Fruit fly (Drosophila melanogaster) S2 (cell line): Measurements from ENCODE around the gene CG13306.

Source experiments
- CG8478 ChIP-seq: fragments of >200 bp; optimal IDR thresholded peaks from 2 replicates; lab custom pipeline; 2018
- CTCF ChIP-seq, 2 experiments: fragments of >200 bp; optimal IDR thresholded peaks; 2 replicates each; lab custom pipeline; 2018

DNA sequence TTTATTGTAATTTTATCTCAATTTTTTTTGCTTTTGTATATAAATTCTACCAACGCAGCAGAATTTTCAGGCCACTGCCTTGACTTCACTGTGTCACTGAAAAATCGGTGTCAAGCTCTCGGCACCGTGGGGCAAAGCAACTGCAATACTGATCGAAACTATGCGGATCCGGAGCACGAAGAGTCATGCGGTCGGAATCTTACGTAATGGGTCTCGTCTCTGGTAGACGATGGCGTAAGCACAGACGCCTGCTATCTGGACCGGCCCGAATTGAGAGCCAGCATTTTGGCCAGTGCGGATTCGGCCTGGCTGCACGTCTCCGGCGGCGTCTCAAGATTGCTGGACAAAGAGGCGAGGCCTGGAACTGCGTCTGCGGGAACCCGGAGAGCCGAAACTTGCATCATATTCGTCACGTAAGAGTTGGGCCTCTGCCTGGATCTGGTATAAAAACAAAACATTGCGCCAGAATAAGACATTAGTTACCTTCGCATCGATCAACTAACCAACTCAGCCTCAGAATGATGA is 23.1 kb downstream of the CG13306 start, which contains the start of gene Cp18:
- no peak for TF ChIP-seq CG8478 (lab: Kevin White, UChicago)
- no peak for TF ChIP-seq CTCF (optimal IDR thresholded peaks at IDR 0.05; lab: Kevin White, UChicago)
